Worm (Caenorhabditis elegans) whole organism, L4 larva: ENCODE data around the gene gly-1.

Experiments
- F10B5.3 ChIP-seq: sonication (generic microtip); optimal IDR thresholded peaks from 2 replicates; lab custom pipeline; 2016; ENCODE audit warnings: mild to moderate bottlenecking, missing genetic modification characterization, missing compliant biosample characterization
- F44E2.7 ChIP-seq: fragments of 200-800 bp; sonication (Bioruptor generic); IDR thresholded peaks from 2 replicates; pipeline ENCODE4 v2.1.2; 2022; ENCODE audit warnings: missing genetic modification characterization, missing compliant biosample characterization
- T26A8.4 ChIP-seq: fragments of 200-800 bp; sonication (Bioruptor generic); IDR thresholded peaks from 2 replicates; pipeline ENCODE4 v1.3.6; 2022; ENCODE audit warnings: missing genetic modification characterization, missing compliant biosample characterization
- Y105C5A.15 ChIP-seq: fragments of 200-800 bp; sonication (Bioruptor generic); IDR thresholded peaks from 2 replicates; pipeline ENCODE4 v1.3.6; 2022; ENCODE audit warnings: missing genetic modification characterization, missing compliant biosample characterization
- Y48G9A.11 ChIP-seq: fragments of 200-800 bp; sonication (Bioruptor generic); IDR thresholded peaks from 2 replicates; pipeline ENCODE4 v1.3.6; 2022; ENCODE audit warnings: missing genetic modification reagents, missing genetic modification characterization, missing compliant biosample characterization
- ZK546.5 ChIP-seq, 2 experiments: sonication (generic microtip); optimal IDR thresholded peaks; 2 replicates each; lab custom pipeline; 2017; ENCODE audit warnings: missing biosample characterization in 2 of 2, missing genetic modification characterization in 2 of 2
- aha-1 ChIP-seq: fragments of 150-350 bp; peaks from one replicate; lab custom pipeline; 2014; ENCODE audit warnings: missing biosample characterization, missing genetic modification characterization
- ama-1 ChIP-seq: fragments of 150-350 bp; optimal IDR thresholded peaks from 2 replicates; lab custom pipeline; 2014; ENCODE audit warnings: inconsistent platforms, mixed read lengths
- ceh-28 ChIP-seq: fragments of 150-350 bp; optimal IDR thresholded peaks from 2 replicates; lab custom pipeline; 2014; ENCODE audit warnings: missing biosample characterization, missing genetic modification reagents, missing genetic modification characterization
- ceh-32 ChIP-seq: sonication (generic microtip); optimal IDR thresholded peaks from 2 replicates; lab custom pipeline; 2016; ENCODE audit warnings: mild to moderate bottlenecking, missing genetic modification characterization, missing compliant biosample characterization; ENCODE audit not compliant: poor library complexity
- ceh-62 ChIP-seq: sonication (generic microtip); optimal IDR thresholded peaks from 2 replicates; lab custom pipeline; 2017; ENCODE audit warnings: missing biosample characterization, missing genetic modification characterization
- ceh-82 ChIP-seq: sonication (generic microtip); optimal IDR thresholded peaks from 2 replicates; lab custom pipeline; 2017; ENCODE audit warnings: missing biosample characterization, missing genetic modification characterization
- cey-2 ChIP-seq: sonication (generic microtip); optimal IDR thresholded peaks from 3 replicates; lab custom pipeline; 2017; ENCODE audit warnings: missing genetic modification characterization, mild to moderate bottlenecking, missing compliant biosample characterization, antibody characterized with exemption, borderline replicate concordance; ENCODE audit not compliant: insufficient read depth
- ctbp-1 ChIP-seq: fragments of 200-800 bp; sonication (Bioruptor generic); IDR thresholded peaks from 2 replicates; pipeline ENCODE4 v1.3.6; 2022; ENCODE audit warnings: missing genetic modification reagents, missing genetic modification characterization, missing compliant biosample characterization
- daf-16 ChIP-seq, 3 experiments: sonication (generic microtip); optimal IDR thresholded peaks; 2 replicates each; lab custom pipeline; 2016 to 2017; ENCODE audit warnings: missing genetic modification characterization in 3 of 3, missing genetic modification reagents in 3 of 3, mild to moderate bottlenecking in 2 of 3, missing compliant biosample characterization in 2 of 3, missing biosample characterization in 1 of 3, moderate library complexity in 1 of 3
- daf-19 ChIP-seq: fragments of 200-800 bp; sonication (Bioruptor generic); conservative IDR thresholded peaks from 2 replicates; pipeline ENCODE4 v1.3.6; 2022; ENCODE audit warnings: missing genetic modification characterization, missing compliant biosample characterization
- dmd-6 ChIP-seq: fragments of 200-800 bp; sonication (Bioruptor generic); IDR thresholded peaks from 2 replicates; pipeline ENCODE4 v1.3.6; 2022; ENCODE audit warnings: missing genetic modification reagents, missing genetic modification characterization, missing compliant biosample characterization
- dpl-1 ChIP-seq: fragments of 150-350 bp; optimal IDR thresholded peaks from 2 replicates; lab custom pipeline; 2014; ENCODE audit warnings: missing biosample characterization, missing genetic modification reagents, missing genetic modification characterization
- dve-1 ChIP-seq: sonication (generic microtip); optimal IDR thresholded peaks from 2 replicates; lab custom pipeline; 2017; ENCODE audit warnings: antibody characterized with exemption, mild to moderate bottlenecking, missing genetic modification characterization, missing compliant biosample characterization; ENCODE audit not compliant: insufficient read depth
- egl-43 ChIP-seq: fragments of 200-800 bp; sonication (Bioruptor generic); IDR thresholded peaks from 2 replicates; pipeline ENCODE4 v1.3.6; 2022; ENCODE audit warnings: missing genetic modification reagents, missing genetic modification characterization, missing compliant biosample characterization
- fkh-10 ChIP-seq: fragments of 150-350 bp; optimal IDR thresholded peaks from 2 replicates; lab custom pipeline; 2014; ENCODE audit warnings: missing biosample characterization, missing genetic modification reagents, missing genetic modification characterization
- gei-8 ChIP-seq: fragments of 200-800 bp; sonication (Bioruptor generic); optimal IDR thresholded peaks from 2 replicates; lab custom pipeline; 2018; ENCODE audit warnings: mild to moderate bottlenecking, missing genetic modification characterization, missing compliant biosample characterization
- hif-1 ChIP-seq, 2 experiments: sonication (generic microtip); optimal IDR thresholded peaks; 2 replicates each; lab custom pipeline; 2016 to 2017; ENCODE audit warnings: missing compliant biosample characterization in 2 of 2, missing genetic modification characterization in 2 of 2, missing genetic modification reagents in 2 of 2, missing genotype in 2 of 2, mild to moderate bottlenecking in 1 of 2
- hmg-1.1 ChIP-seq: fragments of 200-800 bp; sonication (Bioruptor generic); IDR thresholded peaks from 2 replicates; pipeline ENCODE4 v1.3.6; 2022; ENCODE audit warnings: missing genetic modification reagents, missing genetic modification characterization, missing compliant biosample characterization
- jun-1 ChIP-seq: fragments of 150-350 bp; optimal IDR thresholded peaks from 2 replicates; lab custom pipeline; 2014; ENCODE audit warnings: missing biosample characterization, missing genetic modification reagents, missing genetic modification characterization
- lim-7 ChIP-seq: fragments of 200-800 bp; sonication (Bioruptor generic); IDR thresholded peaks from 2 replicates; pipeline ENCODE4 v1.3.6; 2022; ENCODE audit warnings: missing genetic modification characterization, missing compliant biosample characterization
- lin-13 ChIP-seq: fragments of 150-350 bp; optimal IDR thresholded peaks from 2 replicates; lab custom pipeline; 2014; ENCODE audit warnings: missing biosample characterization, missing genetic modification reagents, missing genetic modification characterization
- lin-15B ChIP-seq: fragments of 150-350 bp; sonication (generic microtip); optimal IDR thresholded peaks from 3 replicates; lab custom pipeline; 2014; ENCODE audit warnings: missing biosample characterization, missing genetic modification characterization
- lin-29 ChIP-seq: fragments of 200-800 bp; sonication (Bioruptor generic); IDR thresholded peaks from 2 replicates; pipeline ENCODE4 v1.3.6; 2022; ENCODE audit warnings: missing genetic modification reagents, missing genetic modification characterization, missing compliant biosample characterization
- lin-38 ChIP-seq: fragments of 200-800 bp; sonication (Bioruptor generic); IDR thresholded peaks from 2 replicates; pipeline ENCODE4 v1.3.6; 2022; ENCODE audit warnings: missing genetic modification reagents, missing genetic modification characterization, missing compliant biosample characterization
- lir-3 ChIP-seq: sonication (generic microtip); optimal IDR thresholded peaks from 2 replicates; lab custom pipeline; 2016; ENCODE audit warnings: mild to moderate bottlenecking, missing genetic modification characterization, missing compliant biosample characterization
- mdt-29 ChIP-seq: fragments of 200-800 bp; sonication (Bioruptor generic); IDR thresholded peaks from 2 replicates; pipeline ENCODE4 v1.3.6; 2022; ENCODE audit warnings: missing genetic modification reagents, missing genetic modification characterization, missing compliant biosample characterization
- mep-1 ChIP-seq: fragments of 150-350 bp; sonication (generic microtip); optimal IDR thresholded peaks from 3 replicates; lab custom pipeline; 2014; ENCODE audit warnings: missing biosample characterization, missing genetic modification characterization
- mxl-3 ChIP-seq: fragments of 200-800 bp; sonication (Bioruptor generic); optimal IDR thresholded peaks from 2 replicates; lab custom pipeline; 2018; ENCODE audit warnings: mild to moderate bottlenecking, missing genetic modification characterization, missing compliant biosample characterization
- nhr-10 ChIP-seq: fragments of 150-350 bp; optimal IDR thresholded peaks from 2 replicates; lab custom pipeline; 2014; ENCODE audit warnings: missing biosample characterization, missing genetic modification characterization
- nhr-11 ChIP-seq: fragments of 150-350 bp; optimal IDR thresholded peaks from 2 replicates; lab custom pipeline; 2014; ENCODE audit warnings: missing biosample characterization, missing genetic modification characterization
- nhr-237 ChIP-seq: sonication (generic microtip); optimal IDR thresholded peaks from 2 replicates; lab custom pipeline; 2017; ENCODE audit warnings: missing biosample characterization, missing genetic modification characterization
- nhr-25 ChIP-seq: sonication (generic microtip); optimal IDR thresholded peaks from 2 replicates; lab custom pipeline; 2017; ENCODE audit warnings: missing genetic modification characterization, mild to moderate bottlenecking, missing compliant biosample characterization, antibody characterized with exemption, moderate library complexity, borderline replicate concordance; ENCODE audit not compliant: insufficient read depth
- nhr-41 ChIP-seq: fragments of 200-800 bp; sonication (Bioruptor generic); IDR thresholded peaks from 2 replicates; pipeline ENCODE4 v1.3.6; 2022; ENCODE audit warnings: missing genetic modification reagents, missing genetic modification characterization, missing compliant biosample characterization
- nhr-48 ChIP-seq: sonication (generic microtip); optimal IDR thresholded peaks from 2 replicates; lab custom pipeline; 2016; ENCODE audit warnings: mild to moderate bottlenecking, missing genetic modification characterization, missing compliant biosample characterization
- pha-4 ChIP-seq, 2 experiments: fragments of 150-350 bp in 1 of 2; fragments of 200-800 bp in 1 of 2; sonication (Bioruptor generic) in 1 of 2; IDR thresholded peaks in 1 of 2; optimal IDR thresholded peaks in 1 of 2; 2 replicates each; pipeline versions ENCODE4 v1.3.6 to Lab custom; 2014 to 2022; ENCODE audit warnings: missing genetic modification characterization in 2 of 2, missing genetic modification reagents in 2 of 2, missing biosample characterization in 1 of 2, missing compliant biosample characterization in 1 of 2
- skn-1 ChIP-seq: fragments of 150-350 bp; optimal IDR thresholded peaks from 2 replicates; lab custom pipeline; 2014; ENCODE audit warnings: missing biosample characterization, missing genetic modification characterization
- snpc-1.2 ChIP-seq: fragments of 200-800 bp; sonication (Bioruptor generic); IDR thresholded peaks from 2 replicates; pipeline ENCODE4 v1.3.6; 2022; ENCODE audit warnings: missing genetic modification reagents, missing genetic modification characterization, missing compliant biosample characterization
- snpc-4 ChIP-seq: fragments of 150-350 bp; optimal IDR thresholded peaks from 2 replicates; lab custom pipeline; 2014; ENCODE audit warnings: missing biosample characterization, missing genetic modification characterization
- spr-3 ChIP-seq: fragments of 200-800 bp; sonication (Bioruptor generic); optimal IDR thresholded peaks from 2 replicates; lab custom pipeline; 2018; ENCODE audit warnings: mild to moderate bottlenecking, missing genetic modification characterization, missing compliant biosample characterization
- tag-97 ChIP-seq: fragments of 200-800 bp; sonication (Bioruptor generic); IDR thresholded peaks from 2 replicates; pipeline ENCODE4 v1.3.6; 2022; ENCODE audit warnings: missing genetic modification characterization, missing compliant biosample characterization
- tra-1 ChIP-seq: fragments of 200-800 bp; sonication (Bioruptor generic); IDR thresholded peaks from 2 replicates; pipeline ENCODE4 v1.3.6; 2022; ENCODE audit warnings: missing genetic modification reagents, missing genetic modification characterization, missing compliant biosample characterization
- unc-39 ChIP-seq: sonication (generic microtip); optimal IDR thresholded peaks from 2 replicates; lab custom pipeline; 2017; ENCODE audit warnings: missing biosample characterization, missing genetic modification characterization
- zip-2 ChIP-seq: fragments of 150-350 bp; optimal IDR thresholded peaks from 2 replicates; lab custom pipeline; 2014; ENCODE audit warnings: missing biosample characterization, missing genetic modification characterization
- ztf-11 ChIP-seq: fragments of 150-350 bp; optimal IDR thresholded peaks from 2 replicates; lab custom pipeline; 2014; ENCODE audit warnings: missing biosample characterization, missing genetic modification characterization
- ztf-7 ChIP-seq: fragments of 150-350 bp; optimal IDR thresholded peaks from 2 replicates; lab custom pipeline; 2014; ENCODE audit warnings: missing biosample characterization, missing genetic modification characterization

Gene gly-1

DNA sequence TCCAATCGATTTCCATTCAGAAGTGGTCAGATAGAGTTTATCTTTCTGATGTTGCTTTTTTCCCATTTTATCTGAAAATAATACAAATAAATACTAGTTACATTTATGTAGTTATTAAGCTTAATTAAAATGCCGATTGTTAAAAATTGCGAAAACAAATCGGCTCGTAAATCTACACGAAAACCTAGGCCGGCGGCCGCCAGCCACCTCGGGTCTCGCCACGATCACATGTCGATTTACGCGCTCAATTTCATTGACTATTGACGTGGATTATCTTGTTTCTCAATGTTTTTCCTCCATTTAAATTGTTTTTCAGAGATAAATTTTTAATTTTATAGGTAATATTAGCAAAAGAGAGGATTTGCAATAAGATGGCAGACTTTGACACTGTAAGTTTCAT is 29.5 kb downstream of the gly-1 start, which contains the start of the genes cyn-4 and copz-1 (continued):
- TF ChIP-seq jun-1 (tag; lab: Kevin White, UChicago) (no peak), gei-8 (GFP tag; lab: Kevin White, UChicago) (no peak), fkh-10 (peak; percentile 49), tra-1 (GFP tag; lab: Robert Waterston, UW) (no peak), nhr-48 (tag; lab: Kevin White, UChicago) (no peak), snpc-4 (tag; lab: Kevin White, UChicago) (no peak), lin-38 (peak; percentile 69), nhr-10 (no peak), ceh-32 (tag; lab: Kevin White, UChicago) (no peak), ceh-82 (no peak), lin-15B (tag; lab: Kevin White, UChicago) (no peak), skn-1 (tag; lab: Kevin White, UChicago) (no peak), Y48G9A.11 (GFP tag; lab: Robert Waterston, UW) (no peak), nhr-11 (tag; lab: Kevin White, UChicago) (no peak), ztf-11 (no peak), pha-4 (GFP tag; IDR thresholded peaks at IDR 0.05; lab: Robert Waterston, UW) (no peak), pha-4 (tag; optimal IDR thresholded peaks at IDR 0.05; lab: Kevin White, UChicago) (no peak), ceh-62 (tag; lab: Kevin White, UChicago) (no peak), F44E2.7 (GFP tag; lab: Robert Waterston, UW) (no peak), unc-39 (tag; lab: Kevin White, UChicago) (no peak), Y105C5A.15 (GFP tag; lab: Robert Waterston, UW) (no peak), egl-43 (no peak), tag-97 (GFP tag; lab: Robert Waterston, UW) (no peak), dmd-6 (GFP tag; lab: Robert Waterston, UW) (peak; percentile 32; the same call in 1 of the 2 replicates), zip-2 (tag; lab: Kevin White, UChicago) (no peak), daf-19 (GFP tag; lab: Robert Waterston, UW) (no peak), mdt-29 (GFP tag; lab: Robert Waterston, UW) (no peak), ztf-7 (no peak), snpc-1.2 (GFP tag; lab: Robert Waterston, UW) (no peak), mep-1 (peak; percentile 57), hmg-1.1 (GFP tag; lab: Robert Waterston, UW) (0 out of 2 replicates have a peak, but pooled peaks have one; percentile 36), ctbp-1 (GFP tag; lab: Robert Waterston, UW) (no peak), nhr-25 (tag; lab: Kevin White, UChicago) (peak; percentile 15), ceh-28 (tag; lab: Kevin White, UChicago) (no peak), ama-1 (lab: Kevin White, UChicago) (no peak), nhr-237 (tag; lab: Kevin White, UChicago) (no peak), lin-13 (peak; percentile 38), dpl-1 (GFP tag; lab: Kevin White, UChicago) (peak; percentile 81), aha-1 (tag; lab: Kevin White, UChicago) (peak; percentile 81), lim-7 (no peak), cey-2 (tag; lab: Kevin White, UChicago) (no peak), nhr-41 (no peak), ZK546.5 (tag; optimal IDR thresholded peaks at IDR 0.05; lab: Kevin White, UChicago) (no peak), lir-3 (tag; lab: Kevin White, UChicago) (no peak), daf-16 (GFP tag; optimal IDR thresholded peaks at IDR 0.05; lab: Kevin White, UChicago) (no peak), daf-16 (tag; optimal IDR thresholded peaks at IDR 0.05; lab: Kevin White, UChicago) (peak; percentile 51), mxl-3 (GFP tag; lab: Kevin White, UChicago) (no peak), F10B5.3 (tag; lab: Kevin White, UChicago) (no peak), spr-3 (GFP tag; lab: Kevin White, UChicago) (no peak), hif-1 (tag; optimal IDR thresholded peaks at IDR 0.05; lab: Kevin White, UChicago) (peak in 1 of 2 experiments; percentile 88), T26A8.4 (GFP tag; lab: Robert Waterston, UW) (no peak), lin-29 (no peak), dve-1 (tag; lab: Kevin White, UChicago) (peak; percentile 70)
